In the genomic region with DNA sequence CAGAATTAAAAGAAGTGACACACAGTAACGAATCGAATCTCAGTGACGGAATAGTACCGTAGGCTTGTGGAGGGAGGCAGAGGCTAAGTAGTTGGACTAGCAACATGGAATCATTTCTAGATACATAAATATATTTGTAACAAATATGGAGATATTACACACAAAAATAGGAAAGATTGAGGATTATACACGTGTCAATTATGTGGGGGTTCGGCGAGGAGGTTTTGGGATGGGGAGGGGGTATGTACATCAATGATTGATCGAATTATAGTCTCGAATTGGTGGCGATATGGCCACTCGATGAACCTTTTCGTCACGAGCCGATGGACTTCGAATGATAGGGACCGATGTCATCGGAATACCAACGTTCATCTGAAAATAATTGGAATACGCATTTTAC, we compare ENCODE assay signal across 4 worm cellular contexts.
TF ChIP-seq lines count a peak whose summit lies in the region.

No protein-coding gene starts in this region.

TF ChIP-seq in whole organism, L2 larva, 48 proteins besides CTCF, POLR2A, EP300 and RAD21:
- TF ChIP-seq nhr-25 (tag; optimal IDR thresholded peaks at IDR 0.05; lab: Kevin White, UChicago) = peak; percentile 27
- TF ChIP-seq nhr-10 (tag; optimal IDR thresholded peaks at IDR 0.05; lab: Kevin White, UChicago) = no peak
- TF ChIP-seq unc-55 (GFP tag; optimal IDR thresholded peaks at IDR 0.05; lab: Kevin White, UChicago) = no peak
- TF ChIP-seq ztf-11 (tag; optimal IDR thresholded peaks at IDR 0.05; lab: Kevin White, UChicago) = no peak
- no peak for TF ChIP-seq ceh-16 (tag; optimal IDR thresholded peaks at IDR 0.05; lab: Kevin White, UChicago)
TF ChIP-seq in whole organism, L2 larva: peak in this region for 1.

TF ChIP-seq in whole organism, L3 larva, 47 proteins besides CTCF, POLR2A, EP300 and RAD21:
- peak; percentile 37 for TF ChIP-seq nhr-43 (tag; optimal IDR thresholded peaks at IDR 0.05; lab: Kevin White, UChicago; ENCODE audit: poor library complexity, severe bottlenecking)
- no peak for TF ChIP-seq ceh-82 (tag; optimal IDR thresholded peaks at IDR 0.05; lab: Kevin White, UChicago)
TF ChIP-seq in whole organism, L3 larva: peak in this region for 1.

TF ChIP-seq in whole organism, L4 larva, 104 proteins besides CTCF, POLR2A, EP300 and RAD21:
- TF ChIP-seq rbr-2 (tag; optimal IDR thresholded peaks at IDR 0.05; lab: Kevin White, UChicago) (no peak), zfp-3 (GFP tag; conservative IDR thresholded peaks at IDR 0.05; lab: Robert Waterston, UW) (0 out of 2 replicates have a peak, but pooled peaks have one; percentile 32), ctbp-1 (GFP tag; IDR thresholded peaks at IDR 0.05; lab: Robert Waterston, UW) (no peak)

TF ChIP-seq in whole organism, young adult, 124 proteins besides CTCF, POLR2A, EP300 and RAD21:
- TF ChIP-seq bed-1 (GFP tag; IDR thresholded peaks at IDR 0.05; lab: Robert Waterston, UW) (no peak), repo-1 (tag; optimal IDR thresholded peaks at IDR 0.05; lab: Kevin White, UChicago) (peak; percentile 59), sdz-38 (tag; optimal IDR thresholded peaks at IDR 0.05; lab: Kevin White, UChicago) (no peak)
